Fruit fly (Drosophila melanogaster) whole organism, adult: Measurements from ENCODE around the gene sima.

ENCODE experiments used
- CG11617 ChIP-seq: fragments of 200-800 bp; sonication (Bioruptor generic); optimal IDR thresholded peaks from 2 replicates; lab custom pipeline; 2017; ENCODE audit warnings: mild to moderate bottlenecking, missing biosample characterization, missing genetic modification reagents, missing genetic modification characterization
- CG12768 ChIP-seq: fragments of 200-800 bp; sonication (Bioruptor generic); optimal IDR thresholded peaks from 2 replicates; lab custom pipeline; 2017; ENCODE audit warnings: missing biosample characterization, missing genetic modification characterization, mild to moderate bottlenecking, moderate library complexity, missing genetic modification reagents
- CG14711 ChIP-seq: fragments of 200-800 bp; sonication (Bioruptor generic); optimal IDR thresholded peaks from 2 replicates; lab custom pipeline; 2018; ENCODE audit warnings: missing biosample characterization, mild to moderate bottlenecking, missing genetic modification characterization, moderate library complexity
- CG1620 ChIP-seq: fragments of 200-800 bp; sonication (Bioruptor generic); optimal IDR thresholded peaks from 2 replicates; lab custom pipeline; 2016; ENCODE audit warnings: missing biosample characterization, missing genetic modification characterization
- CG33017 ChIP-seq: fragments of 200-800 bp; sonication (Bioruptor generic); optimal IDR thresholded peaks from 2 replicates; lab custom pipeline; 2018; ENCODE audit warnings: missing biosample characterization, mild to moderate bottlenecking, missing genetic modification characterization, moderate library complexity
- CG5204 ChIP-seq: fragments of 200-800 bp; sonication (Bioruptor generic); optimal IDR thresholded peaks from 2 replicates; lab custom pipeline; 2016; ENCODE audit warnings: missing biosample characterization, missing genetic modification characterization
- CG7045 ChIP-seq: fragments of 200-800 bp; sonication (Bioruptor generic); optimal IDR thresholded peaks from 2 replicates; lab custom pipeline; 2017; ENCODE audit warnings: missing biosample characterization, mild to moderate bottlenecking, missing genetic modification characterization
- CG7101 ChIP-seq: fragments of 200-800 bp; sonication (Bioruptor generic); optimal IDR thresholded peaks from 2 replicates; lab custom pipeline; 2018; ENCODE audit warnings: missing biosample characterization, mild to moderate bottlenecking, missing genetic modification characterization, moderate library complexity
- Clk ChIP-seq: fragments of 200-800 bp; sonication (Bioruptor generic); optimal IDR thresholded peaks from 2 replicates; lab custom pipeline; 2017; ENCODE audit warnings: missing biosample characterization, missing genetic modification characterization
- Crg-1 ChIP-seq: fragments of 200-800 bp; sonication (Bioruptor generic); optimal IDR thresholded peaks from 2 replicates; lab custom pipeline; 2016; ENCODE audit warnings: missing biosample characterization, missing genetic modification characterization
- Hr96 ChIP-seq: fragments of 200-800 bp; sonication (Bioruptor generic); optimal IDR thresholded peaks from 2 replicates; lab custom pipeline; 2016; ENCODE audit warnings: missing biosample characterization, missing genetic modification characterization
- Mnt ChIP-seq: fragments of 200-800 bp; sonication (Bioruptor generic); optimal IDR thresholded peaks from 2 replicates; lab custom pipeline; 2016; ENCODE audit warnings: missing biosample characterization, mild to moderate bottlenecking, missing genetic modification characterization
- bab1 ChIP-seq: fragments of 200-800 bp; sonication (Bioruptor generic); optimal IDR thresholded peaks from 3 replicates; lab custom pipeline; 2019; ENCODE audit warnings: missing biosample characterization, mild to moderate bottlenecking, missing genetic modification characterization, moderate library complexity
- cic ChIP-seq: fragments of 200-800 bp; sonication (Bioruptor generic); optimal IDR thresholded peaks from 2 replicates; lab custom pipeline; 2017; ENCODE audit warnings: missing biosample characterization, mild to moderate bottlenecking, missing genetic modification characterization, moderate library complexity
- cnc ChIP-seq, 2 experiments: fragments of >200 bp; optimal IDR thresholded peaks; 2 replicates each; lab custom pipeline; 2017
- kay ChIP-seq: fragments of 200-800 bp; sonication (Bioruptor generic); peaks from one replicate; lab custom pipeline; 2016; ENCODE audit warnings: missing biosample characterization, missing genetic modification characterization, borderline replicate concordance
- ovo ChIP-seq: fragments of 200-800 bp; sonication (Bioruptor generic); optimal IDR thresholded peaks from 2 replicates; lab custom pipeline; 2016; ENCODE audit warnings: missing biosample characterization, missing genetic modification characterization
- pad ChIP-seq: fragments of 200-800 bp; sonication (Bioruptor generic); optimal IDR thresholded peaks from 3 replicates; lab custom pipeline; 2017; ENCODE audit warnings: missing biosample characterization, missing genetic modification characterization, mild to moderate bottlenecking, moderate library complexity, missing genetic modification reagents
- tj ChIP-seq: fragments of 200-800 bp; sonication (Bioruptor generic); optimal IDR thresholded peaks from 3 replicates; lab custom pipeline; 2017; ENCODE audit warnings: missing biosample characterization, mild to moderate bottlenecking, missing genetic modification characterization, moderate library complexity
- toe ChIP-seq: fragments of 200-800 bp; sonication (Bioruptor generic); optimal IDR thresholded peaks from 2 replicates; lab custom pipeline; 2016; ENCODE audit warnings: missing biosample characterization, missing genetic modification characterization

sima gene

dm6 chr3R:30091795-30092699, 33.9 kb downstream of the sima start:
- no peak for TF ChIP-seq CG14711
- TF ChIP-seq kay (GFP tag; lab: Kevin White, UChicago) = peak; percentile 54

- TF ChIP-seq toe (GFP tag; lab: Kevin White, UChicago) = no peak
These were observed 34.6 kb downstream of the sima start for dm6 chr3R:30092700-30093044.

dm6 chr3R:30095381-30095780, 37.3 kb downstream of the sima start:
- no peak for TF ChIP-seq CG14711
- no peak for TF ChIP-seq CG12768 (GFP tag; lab: Kevin White, UChicago)
- no peak for TF ChIP-seq Hr96 (GFP tag; lab: Kevin White, UChicago)
- TF ChIP-seq pad (GFP tag; lab: Kevin White, UChicago) = no peak
- no peak for TF ChIP-seq Crg-1
- TF ChIP-seq cnc (optimal IDR thresholded peaks at IDR 0.05; lab: Kevin White, UChicago) = no peak
- TF ChIP-seq CG11617 (GFP tag; lab: Kevin White, UChicago) = no peak
- TF ChIP-seq CG7101 = no peak
- no peak for TF ChIP-seq CG7045 (GFP tag; lab: Kevin White, UChicago)
- no peak for TF ChIP-seq Clk (GFP tag; lab: Kevin White, UChicago)
- no peak for TF ChIP-seq tj (GFP tag; lab: Kevin White, UChicago)
- TF ChIP-seq CG5204 (GFP tag; lab: Kevin White, UChicago) = no peak
- TF ChIP-seq cic (GFP tag; lab: Kevin White, UChicago) = no peak
- TF ChIP-seq kay (GFP tag; lab: Kevin White, UChicago) = no peak
- TF ChIP-seq Mnt (GFP tag; lab: Kevin White, UChicago) = no peak
- no peak for TF ChIP-seq CG33017 (tag; lab: Kevin White, UChicago)
- no peak for TF ChIP-seq ovo (GFP tag; lab: Kevin White, UChicago)
- no peak for TF ChIP-seq CG1620
- no peak for TF ChIP-seq toe (GFP tag; lab: Kevin White, UChicago)

- TF ChIP-seq CG7101 = peak; percentile 19
- peak; percentile 10 for TF ChIP-seq CG14711
- TF ChIP-seq Clk (GFP tag; lab: Kevin White, UChicago) = no peak
These were observed 37.7 kb downstream of the sima start for dm6 chr3R:30095855-30096254.

- TF ChIP-seq CG7101 (no peak), CG11617 (GFP tag; lab: Kevin White, UChicago) (no peak), Crg-1 (no peak), CG12768 (GFP tag; lab: Kevin White, UChicago) (no peak)
These were observed 40.1 kb downstream of the sima start for dm6 chr3R:30098229-30098628.

- TF ChIP-seq bab1 (GFP tag; lab: Kevin White, UChicago) = no peak
- TF ChIP-seq CG1620 = peak; percentile 49
- peak; percentile 84 for TF ChIP-seq CG33017 (tag; lab: Kevin White, UChicago)
- peak; percentile 76 for TF ChIP-seq CG11617 (GFP tag; lab: Kevin White, UChicago)
- TF ChIP-seq toe (GFP tag; lab: Kevin White, UChicago) = peak; percentile 88
- TF ChIP-seq tj (GFP tag; lab: Kevin White, UChicago) = peak; percentile 66
- TF ChIP-seq CG14711 = no peak
- peak; percentile 78 for TF ChIP-seq CG12768 (GFP tag; lab: Kevin White, UChicago)
- TF ChIP-seq cic (GFP tag; lab: Kevin White, UChicago) = peak; percentile 81
- peak; percentile 47 for TF ChIP-seq ovo (GFP tag; lab: Kevin White, UChicago)
- TF ChIP-seq CG7045 (GFP tag; lab: Kevin White, UChicago) = peak; percentile 38
- TF ChIP-seq Mnt (GFP tag; lab: Kevin White, UChicago) = peak; percentile 65
- TF ChIP-seq cnc (optimal IDR thresholded peaks at IDR 0.05; lab: Kevin White, UChicago) = no peak
- TF ChIP-seq Clk (GFP tag; lab: Kevin White, UChicago) = peak; percentile 47
- TF ChIP-seq kay (GFP tag; lab: Kevin White, UChicago) = peak; percentile 79
- peak; percentile 50 for TF ChIP-seq Crg-1
- no peak for TF ChIP-seq pad (GFP tag; lab: Kevin White, UChicago)
- TF ChIP-seq Hr96 (GFP tag; lab: Kevin White, UChicago) = peak; percentile 65
- TF ChIP-seq CG5204 (GFP tag; lab: Kevin White, UChicago) = peak; percentile 39
- peak; percentile 57 for TF ChIP-seq CG7101
These were observed 41.3 kb downstream of the sima start for dm6 chr3R:30099341-30099871.

- no peak for TF ChIP-seq Clk (GFP tag; lab: Kevin White, UChicago)
- TF ChIP-seq bab1 (GFP tag; lab: Kevin White, UChicago) = no peak
- peak; percentile 99 for TF ChIP-seq pad (GFP tag; lab: Kevin White, UChicago)
- peak; percentile 15 for TF ChIP-seq Mnt (GFP tag; lab: Kevin White, UChicago)
- peak; percentile 83 for TF ChIP-seq tj (GFP tag; lab: Kevin White, UChicago)
- TF ChIP-seq Hr96 (GFP tag; lab: Kevin White, UChicago) = peak; percentile 35
- no peak for TF ChIP-seq CG7045 (GFP tag; lab: Kevin White, UChicago)
- peak; percentile 94 for TF ChIP-seq ovo (GFP tag; lab: Kevin White, UChicago)
These were observed 42.3 kb downstream of the sima start for dm6 chr3R:30100325-30100975.
